Fruit fly (Drosophila melanogaster): ENCODE measurements around the gene IntS11.

IntS11 gene

dm6 chr3R:29748591-29749303, 3.6 kb downstream of the IntS11 start, which contains the start of the genes ATPsyngamma and yata:
Gene ATPsyngamma (minus strand): TSS chr3R:29749163.
Gene yata (plus strand): TSS chr3R:29749219.
- TF ChIP-seq CG7045 (GFP tag; optimal IDR thresholded peaks at IDR 0.05) (peak; percentile 28), CG12768 (GFP tag; optimal IDR thresholded peaks at IDR 0.05) (no peak), ovo (GFP tag; optimal IDR thresholded peaks at IDR 0.05) (peak; percentile 57), CG11617 (GFP tag; optimal IDR thresholded peaks at IDR 0.05) (peak; percentile 55), Hr96 (GFP tag; optimal IDR thresholded peaks at IDR 0.05) (no peak), pad (GFP tag; optimal IDR thresholded peaks at IDR 0.05) (peak; percentile 35), tj (GFP tag; optimal IDR thresholded peaks at IDR 0.05) (peak; percentile 91), CG33017 (tag; optimal IDR thresholded peaks at IDR 0.05) (no peak), CG5204 (GFP tag; optimal IDR thresholded peaks at IDR 0.05) (no peak), cnc (optimal IDR thresholded peaks at IDR 0.05) (no peak), CG14711 (tag; optimal IDR thresholded peaks at IDR 0.05) (peak; percentile 82), bab1 (GFP tag; optimal IDR thresholded peaks at IDR 0.05) (peak; percentile 22), CG7101 (tag; optimal IDR thresholded peaks at IDR 0.05) (peak; percentile 64), Mnt (GFP tag; optimal IDR thresholded peaks at IDR 0.05) (peak; percentile 52), kay (GFP tag; ENCODE audit: borderline replicate concordance) (no peak), CG1620 (GFP tag; optimal IDR thresholded peaks at IDR 0.05) (no peak), toe (GFP tag; optimal IDR thresholded peaks at IDR 0.05) (no peak)

dm6 chr3R:29749304-29750066, 4.3 kb downstream of the IntS11 start:
- no peak for TF ChIP-seq CG33017 (tag; optimal IDR thresholded peaks at IDR 0.05)

- no peak for TF ChIP-seq Crg-1 (GFP tag; optimal IDR thresholded peaks at IDR 0.05)
- TF ChIP-seq cnc (optimal IDR thresholded peaks at IDR 0.05): no peak
- no peak for TF ChIP-seq CG12768 (GFP tag; optimal IDR thresholded peaks at IDR 0.05)
- no peak for TF ChIP-seq tj (GFP tag; optimal IDR thresholded peaks at IDR 0.05)
- TF ChIP-seq pad (GFP tag; optimal IDR thresholded peaks at IDR 0.05): no peak
- TF ChIP-seq CG1620 (GFP tag; optimal IDR thresholded peaks at IDR 0.05): no peak
- TF ChIP-seq CG14711 (tag; optimal IDR thresholded peaks at IDR 0.05): no peak
- TF ChIP-seq cic (GFP tag; optimal IDR thresholded peaks at IDR 0.05): no peak
- no peak for TF ChIP-seq CG7045 (GFP tag; optimal IDR thresholded peaks at IDR 0.05)
- TF ChIP-seq CG5204 (GFP tag; optimal IDR thresholded peaks at IDR 0.05): no peak
- no peak for TF ChIP-seq Mnt (GFP tag; optimal IDR thresholded peaks at IDR 0.05)
- no peak for TF ChIP-seq CG7101 (tag; optimal IDR thresholded peaks at IDR 0.05)
- TF ChIP-seq CG33017 (tag; optimal IDR thresholded peaks at IDR 0.05): no peak
- TF ChIP-seq ovo (GFP tag; optimal IDR thresholded peaks at IDR 0.05): no peak
- no peak for TF ChIP-seq toe (GFP tag; optimal IDR thresholded peaks at IDR 0.05)
- no peak for TF ChIP-seq bab1 (GFP tag; optimal IDR thresholded peaks at IDR 0.05)
- TF ChIP-seq CG11617 (GFP tag; optimal IDR thresholded peaks at IDR 0.05): no peak
- no peak for TF ChIP-seq Hr96 (GFP tag; optimal IDR thresholded peaks at IDR 0.05)
Measured at dm6 chr3R:29755248-29755647, 10.1 kb downstream of the IntS11 start.

dm6 chr3R:29756153-29756552, 11.0 kb downstream of the IntS11 start:
- TF ChIP-seq cic (GFP tag; optimal IDR thresholded peaks at IDR 0.05) (no peak), Crg-1 (GFP tag; optimal IDR thresholded peaks at IDR 0.05) (no peak), CG11617 (GFP tag; optimal IDR thresholded peaks at IDR 0.05) (peak; percentile 44), tj (GFP tag; optimal IDR thresholded peaks at IDR 0.05) (no peak), CG33017 (tag; optimal IDR thresholded peaks at IDR 0.05) (peak; percentile 73), CG7045 (GFP tag; optimal IDR thresholded peaks at IDR 0.05) (no peak), CG7101 (tag; optimal IDR thresholded peaks at IDR 0.05) (peak; percentile 6), cnc (optimal IDR thresholded peaks at IDR 0.05) (no peak), CG5204 (GFP tag; optimal IDR thresholded peaks at IDR 0.05) (no peak), toe (GFP tag; optimal IDR thresholded peaks at IDR 0.05) (no peak), CG14711 (tag; optimal IDR thresholded peaks at IDR 0.05) (no peak), Mnt (GFP tag; optimal IDR thresholded peaks at IDR 0.05) (no peak), CG1620 (GFP tag; optimal IDR thresholded peaks at IDR 0.05) (no peak), Hr96 (GFP tag; optimal IDR thresholded peaks at IDR 0.05) (no peak), CG12768 (GFP tag; optimal IDR thresholded peaks at IDR 0.05) (peak; percentile 73), kay (GFP tag; ENCODE audit: borderline replicate concordance) (no peak), Clk (GFP tag; optimal IDR thresholded peaks at IDR 0.05) (peak; percentile 9), ovo (GFP tag; optimal IDR thresholded peaks at IDR 0.05) (no peak), pad (GFP tag; optimal IDR thresholded peaks at IDR 0.05) (no peak), bab1 (GFP tag; optimal IDR thresholded peaks at IDR 0.05) (no peak)

- no peak for TF ChIP-seq tj (GFP tag; optimal IDR thresholded peaks at IDR 0.05)
- TF ChIP-seq CG33017 (tag; optimal IDR thresholded peaks at IDR 0.05): no peak
- no peak for TF ChIP-seq Clk (GFP tag; optimal IDR thresholded peaks at IDR 0.05)
- no peak for TF ChIP-seq CG14711 (tag; optimal IDR thresholded peaks at IDR 0.05)
- TF ChIP-seq CG5204 (GFP tag; optimal IDR thresholded peaks at IDR 0.05): no peak
- TF ChIP-seq pad (GFP tag; optimal IDR thresholded peaks at IDR 0.05): no peak
- no peak for TF ChIP-seq toe (GFP tag; optimal IDR thresholded peaks at IDR 0.05)
- TF ChIP-seq ovo (GFP tag; optimal IDR thresholded peaks at IDR 0.05): no peak
- TF ChIP-seq CG7045 (GFP tag; optimal IDR thresholded peaks at IDR 0.05): no peak
- TF ChIP-seq Mnt (GFP tag; optimal IDR thresholded peaks at IDR 0.05): no peak
- no peak for TF ChIP-seq CG7101 (tag; optimal IDR thresholded peaks at IDR 0.05)
- no peak for TF ChIP-seq CG1620 (GFP tag; optimal IDR thresholded peaks at IDR 0.05)
- TF ChIP-seq cnc (optimal IDR thresholded peaks at IDR 0.05): no peak
- TF ChIP-seq CG11617 (GFP tag; optimal IDR thresholded peaks at IDR 0.05): no peak
- no peak for TF ChIP-seq kay (GFP tag; ENCODE audit: borderline replicate concordance)
Measured at dm6 chr3R:29757226-29757625, 12.1 kb downstream of the IntS11 start.
